Worm (Caenorhabditis elegans): ENCODE measurements around the gene C02D5.4.

DNA sequence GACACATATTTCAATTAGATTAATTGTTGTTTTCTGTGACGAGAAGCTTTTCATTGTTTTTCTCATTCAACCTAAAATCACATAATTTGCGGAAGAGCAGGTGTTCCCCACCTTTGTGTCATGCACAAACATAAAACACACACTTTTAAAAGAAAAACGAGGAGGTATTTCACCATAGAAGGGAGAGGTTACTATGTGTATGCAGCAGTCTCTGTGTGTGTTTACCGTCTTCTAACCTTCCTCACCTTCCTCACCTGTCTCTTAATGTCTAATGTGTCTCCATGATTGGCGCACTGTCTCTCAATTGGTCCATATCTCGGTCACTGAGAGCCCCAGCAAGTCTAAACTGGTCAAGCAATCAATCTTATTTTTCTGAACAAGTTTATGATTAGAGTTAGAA is 45.6 kb upstream of the C02D5.4 start:
- TF ChIP-seq unc-62 (GFP tag; optimal IDR thresholded peaks at IDR 0.05) (no peak), ceh-16 (tag; optimal IDR thresholded peaks at IDR 0.05) (no peak), R02D3.7 (tag; optimal IDR thresholded peaks at IDR 0.05) (no peak), nhr-25 (tag; optimal IDR thresholded peaks at IDR 0.05) (no peak), mbf-1 (tag; optimal IDR thresholded peaks at IDR 0.05) (no peak), snpc-4 (tag; optimal IDR thresholded peaks at IDR 0.05) (no peak), nhr-6 (tag; optimal IDR thresholded peaks at IDR 0.05) (no peak), elt-1 (tag; optimal IDR thresholded peaks at IDR 0.05) (no peak)

All from whole organism, L2 larva.